Fruit fly (Drosophila melanogaster): ENCODE measurements around the gene CG5885.

The CG5885 gene

DNA sequence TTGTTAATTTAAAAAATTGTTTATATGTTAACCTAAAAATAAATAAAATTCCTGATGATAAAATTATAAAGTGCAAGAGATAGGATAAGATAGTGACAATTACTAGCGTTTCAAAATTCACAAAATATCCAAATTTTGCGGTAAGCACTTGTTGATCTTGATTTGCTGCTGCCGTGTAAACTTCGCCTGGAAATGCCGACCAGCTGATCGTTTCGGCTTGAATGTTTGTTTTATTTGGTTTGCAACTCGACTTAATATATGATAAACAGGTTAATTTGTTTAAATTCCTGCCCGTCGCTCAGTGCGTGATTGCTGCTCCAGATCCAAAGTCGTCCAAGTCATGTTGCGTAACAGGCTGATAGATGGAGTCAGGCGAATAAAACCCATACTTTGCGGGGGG is 3.3 kb upstream of the CG5885 start, which contains the start of gene CG4592 (continued):
- TF ChIP-seq HLH54F (GFP tag; optimal IDR thresholded peaks at IDR 0.05) (peak; percentile 29), gro (GFP tag; optimal IDR thresholded peaks at IDR 0.05) (peak; percentile 67), slbo (GFP tag; IDR thresholded peaks at IDR 0.05) (peak; percentile 62), CG17328 (GFP tag; IDR thresholded peaks at IDR 0.05) (0 out of 2 replicates have a peak, but pooled peaks have one; percentile 32), mirr (GFP tag; optimal IDR thresholded peaks at IDR 0.05) (peak; percentile 50), zfh1 (GFP tag; IDR thresholded peaks at IDR 0.05) (peak; percentile 79), Doc2 (GFP tag; IDR thresholded peaks at IDR 0.05) (no peak), NFAT (GFP tag; IDR thresholded peaks at IDR 0.05) (peak; percentile 60), Hr3 (GFP tag; optimal IDR thresholded peaks at IDR 0.05) (peak; percentile 34), CG12744 (GFP tag; optimal IDR thresholded peaks at IDR 0.05) (peak; percentile 22), fd64A (GFP tag; optimal IDR thresholded peaks at IDR 0.05) (no peak), Bgb (GFP tag; IDR thresholded peaks at IDR 0.05; ENCODE audit: partially characterized antibody) (no peak), Fer3 (tag; optimal IDR thresholded peaks at IDR 0.05) (peak; percentile 67), Bdp1 (GFP tag; optimal IDR thresholded peaks at IDR 0.05) (peak; percentile 18), CG43689 (GFP tag; IDR thresholded peaks at IDR 0.05) (no peak), Rfx (GFP tag; IDR thresholded peaks at IDR 0.05) (peak; percentile 83), Mad (GFP tag; optimal IDR thresholded peaks at IDR 0.05) (peak; percentile 55), Spps (tag; optimal IDR thresholded peaks at IDR 0.05) (peak; percentile 22), tgo (GFP tag; IDR thresholded peaks at IDR 0.05) (peak; percentile 63), Hmx (GFP tag; optimal IDR thresholded peaks at IDR 0.05) (peak; percentile 25), CG8281 (tag; optimal IDR thresholded peaks at IDR 0.05) (no peak), CG4282 (GFP tag; optimal IDR thresholded peaks at IDR 0.05) (no peak), otp (GFP tag; IDR thresholded peaks at IDR 0.05) (peak; percentile 67; the same call in 1 of the 3 replicates), unc-4 (GFP tag; IDR thresholded peaks at IDR 0.05; ENCODE audit: partially characterized antibody) (0 out of 2 replicates have a peak, but pooled peaks have one; percentile 15), Sox102F (GFP tag; optimal IDR thresholded peaks at IDR 0.05) (peak; percentile 61), Hr39 (optimal IDR thresholded peaks at IDR 0.05) (no peak), sug (tag; optimal IDR thresholded peaks at IDR 0.05) (peak; percentile 94), az2 (GFP tag; optimal IDR thresholded peaks at IDR 0.05) (peak; percentile 30), CG12299 (tag; optimal IDR thresholded peaks at IDR 0.05) (peak; percentile 19), CG9215 (GFP tag; IDR thresholded peaks at IDR 0.05) (no peak), H2.0 (GFP tag; IDR thresholded peaks at IDR 0.05) (peak; percentile 66), jumu (GFP tag; optimal IDR thresholded peaks at IDR 0.05) (peak; percentile 30), CG14710 (tag; optimal IDR thresholded peaks at IDR 0.05) (peak; percentile 52), CG6689 (GFP tag; IDR thresholded peaks at IDR 0.05) (peak; percentile 47; the same call in 1 of the 2 replicates), ssp (GFP tag; IDR thresholded peaks at IDR 0.05) (peak; percentile 14; the same call in 1 of the 2 replicates), ac (GFP tag; optimal IDR thresholded peaks at IDR 0.05) (no peak), B-H1 (GFP tag; IDR thresholded peaks at IDR 0.05) (peak; percentile 21; the same call in 1 of the 3 replicates), Max (GFP tag; optimal IDR thresholded peaks at IDR 0.05) (peak; percentile 7), vfl (GFP tag; optimal IDR thresholded peaks at IDR 0.05) (peak; percentile 60), CG4360 (GFP tag; IDR thresholded peaks at IDR 0.05) (no peak), CG10366 (GFP tag; IDR thresholded peaks at IDR 0.05) (peak; percentile 72), CG6272 (GFP tag; IDR thresholded peaks at IDR 0.05) (no peak), CG30403 (GFP tag; optimal IDR thresholded peaks at IDR 0.05) (peak; percentile 71), Blimp-1 (GFP tag; optimal IDR thresholded peaks at IDR 0.05) (peak; percentile 51), bab2 (GFP tag; optimal IDR thresholded peaks at IDR 0.05) (peak; percentile 22), Med (GFP tag) (peak; percentile 93), CG17829 (tag; optimal IDR thresholded peaks at IDR 0.05) (peak; percentile 65), her (GFP tag; optimal IDR thresholded peaks at IDR 0.05) (peak; percentile 45), CG3407 (GFP tag; optimal IDR thresholded peaks at IDR 0.05) (peak; percentile 21), croc (GFP tag; conservative IDR thresholded peaks at IDR 0.05) (no peak), tin (GFP tag; optimal IDR thresholded peaks at IDR 0.05) (peak; percentile 57), lov (optimal IDR thresholded peaks at IDR 0.05) (no peak), lov (GFP tag; IDR thresholded peaks at IDR 0.05) (0 out of 3 replicates have a peak, but pooled peaks have one; percentile 27)
